Worm (Caenorhabditis elegans) whole organism, L4 larva: ENCODE measurements around the gene rnp-7.
A peak's percentile ranks its signal among the peaks of the same experiment; 100 is the strongest.

ENCODE experiments used
- F26F4.8 ChIP-seq: fragments of 200-800 bp; sonication (Bioruptor generic); conservative IDR thresholded peaks from 2 replicates; pipeline ENCODE4 v1.3.6; 2022; ENCODE audit warnings: missing genetic modification characterization, missing compliant biosample characterization
- F49E8.2 ChIP-seq: sonication (generic microtip); optimal IDR thresholded peaks from 2 replicates; lab custom pipeline; 2016; ENCODE audit warnings: missing compliant biosample characterization, mild to moderate bottlenecking, missing genetic modification characterization, borderline replicate concordance
- T20F7.1 ChIP-seq: fragments of 200-800 bp; sonication (Bioruptor generic); optimal IDR thresholded peaks from 2 replicates; lab custom pipeline; 2018; ENCODE audit warnings: mild to moderate bottlenecking, missing genetic modification characterization, missing compliant biosample characterization
- Y105C5A.15 ChIP-seq: fragments of 200-800 bp; sonication (Bioruptor generic); IDR thresholded peaks from 2 replicates; pipeline ENCODE4 v1.3.6; 2022; ENCODE audit warnings: missing genetic modification characterization, missing compliant biosample characterization
- Y48G9A.11 ChIP-seq: fragments of 200-800 bp; sonication (Bioruptor generic); IDR thresholded peaks from 2 replicates; pipeline ENCODE4 v1.3.6; 2022; ENCODE audit warnings: missing genetic modification reagents, missing genetic modification characterization, missing compliant biosample characterization
- Y75B8A.6 ChIP-seq: fragments of 200-800 bp; sonication (Bioruptor generic); IDR thresholded peaks from 2 replicates; pipeline ENCODE4 v1.3.6; 2022; ENCODE audit warnings: missing genetic modification reagents, missing genetic modification characterization, missing compliant biosample characterization
- ZK546.5 ChIP-seq, 2 experiments: sonication (generic microtip); optimal IDR thresholded peaks; 2 replicates each; lab custom pipeline; 2017; ENCODE audit warnings: missing biosample characterization in 2 of 2, missing genetic modification characterization in 2 of 2
- aha-1 ChIP-seq: fragments of 150-350 bp; peaks from one replicate; lab custom pipeline; 2014; ENCODE audit warnings: missing biosample characterization, missing genetic modification characterization
- aly-2 ChIP-seq: sonication (generic microtip); optimal IDR thresholded peaks from 2 replicates; lab custom pipeline; 2018; ENCODE audit warnings: missing biosample characterization, missing genetic modification characterization
- attf-4 ChIP-seq: sonication (generic microtip); optimal IDR thresholded peaks from 3 replicates; lab custom pipeline; 2017; ENCODE audit warnings: missing biosample characterization, missing genetic modification characterization
- ceh-20 ChIP-seq: fragments of 200-800 bp; sonication (Bioruptor generic); IDR thresholded peaks from 2 replicates; pipeline ENCODE4 v1.3.6; 2022; ENCODE audit warnings: missing genetic modification reagents, missing genetic modification characterization, missing compliant biosample characterization
- ceh-62 ChIP-seq: sonication (generic microtip); optimal IDR thresholded peaks from 2 replicates; lab custom pipeline; 2017; ENCODE audit warnings: missing biosample characterization, missing genetic modification characterization
- ceh-82 ChIP-seq: sonication (generic microtip); optimal IDR thresholded peaks from 2 replicates; lab custom pipeline; 2017; ENCODE audit warnings: missing biosample characterization, missing genetic modification characterization
- daf-19 ChIP-seq: fragments of 200-800 bp; sonication (Bioruptor generic); conservative IDR thresholded peaks from 2 replicates; pipeline ENCODE4 v1.3.6; 2022; ENCODE audit warnings: missing genetic modification characterization, missing compliant biosample characterization
- daf-8 ChIP-seq: fragments of 200-800 bp; sonication (Bioruptor generic); IDR thresholded peaks from 2 replicates; pipeline ENCODE4 v1.3.6; 2022; ENCODE audit warnings: missing genetic modification characterization, missing compliant biosample characterization
- dmd-8 ChIP-seq: fragments of 200-800 bp; sonication (Bioruptor generic); IDR thresholded peaks from 2 replicates; pipeline ENCODE4 v1.3.6; 2022; ENCODE audit warnings: missing genetic modification characterization, missing compliant biosample characterization
- dve-1 ChIP-seq: sonication (generic microtip); optimal IDR thresholded peaks from 2 replicates; lab custom pipeline; 2017; ENCODE audit warnings: antibody characterized with exemption, mild to moderate bottlenecking, missing genetic modification characterization, missing compliant biosample characterization; ENCODE audit not compliant: insufficient read depth
- egl-43 ChIP-seq: fragments of 200-800 bp; sonication (Bioruptor generic); IDR thresholded peaks from 2 replicates; pipeline ENCODE4 v1.3.6; 2022; ENCODE audit warnings: missing genetic modification reagents, missing genetic modification characterization, missing compliant biosample characterization
- fos-1 ChIP-seq: fragments of 150-350 bp; optimal IDR thresholded peaks from 2 replicates; lab custom pipeline; 2014; ENCODE audit warnings: missing biosample characterization, missing genetic modification characterization
- gei-8 ChIP-seq: fragments of 200-800 bp; sonication (Bioruptor generic); optimal IDR thresholded peaks from 2 replicates; lab custom pipeline; 2018; ENCODE audit warnings: mild to moderate bottlenecking, missing genetic modification characterization, missing compliant biosample characterization
- hif-1 ChIP-seq, 2 experiments: sonication (generic microtip); optimal IDR thresholded peaks; 2 replicates each; lab custom pipeline; 2016 to 2017; ENCODE audit warnings: missing compliant biosample characterization in 2 of 2, missing genetic modification characterization in 2 of 2, missing genetic modification reagents in 2 of 2, missing genotype in 2 of 2, mild to moderate bottlenecking in 1 of 2
- hlh-30 ChIP-seq: sonication (generic microtip); optimal IDR thresholded peaks from 2 replicates; lab custom pipeline; 2017; ENCODE audit warnings: antibody characterized with exemption, mild to moderate bottlenecking, missing genetic modification characterization, missing compliant biosample characterization; ENCODE audit not compliant: insufficient read depth
- jun-1 ChIP-seq: fragments of 150-350 bp; optimal IDR thresholded peaks from 2 replicates; lab custom pipeline; 2014; ENCODE audit warnings: missing biosample characterization, missing genetic modification reagents, missing genetic modification characterization
- lim-7 ChIP-seq: fragments of 200-800 bp; sonication (Bioruptor generic); IDR thresholded peaks from 2 replicates; pipeline ENCODE4 v1.3.6; 2022; ENCODE audit warnings: missing genetic modification characterization, missing compliant biosample characterization
- lin-13 ChIP-seq: fragments of 150-350 bp; optimal IDR thresholded peaks from 2 replicates; lab custom pipeline; 2014; ENCODE audit warnings: missing biosample characterization, missing genetic modification reagents, missing genetic modification characterization
- lin-15B ChIP-seq: fragments of 150-350 bp; sonication (generic microtip); optimal IDR thresholded peaks from 3 replicates; lab custom pipeline; 2014; ENCODE audit warnings: missing biosample characterization, missing genetic modification characterization
- lin-38 ChIP-seq: fragments of 200-800 bp; sonication (Bioruptor generic); IDR thresholded peaks from 2 replicates; pipeline ENCODE4 v1.3.6; 2022; ENCODE audit warnings: missing genetic modification reagents, missing genetic modification characterization, missing compliant biosample characterization
- lir-3 ChIP-seq: sonication (generic microtip); optimal IDR thresholded peaks from 2 replicates; lab custom pipeline; 2016; ENCODE audit warnings: mild to moderate bottlenecking, missing genetic modification characterization, missing compliant biosample characterization
- madf-5 ChIP-seq, 2 experiments: fragments of 200-800 bp; sonication (Bioruptor generic); IDR thresholded peaks; 2 replicates each; pipeline ENCODE4 v1.3.6; 2022; ENCODE audit warnings: missing compliant biosample characterization in 2 of 2, missing genetic modification characterization in 2 of 2
- madf-9 ChIP-seq: fragments of 200-800 bp; sonication (Bioruptor generic); conservative IDR thresholded peaks from 2 replicates; pipeline ENCODE4 v1.3.6; 2022; ENCODE audit warnings: missing genetic modification reagents, missing genetic modification characterization, missing compliant biosample characterization
- mes-2 ChIP-seq: sonication (generic microtip); optimal IDR thresholded peaks from 2 replicates; lab custom pipeline; 2016; ENCODE audit warnings: missing genotype, mild to moderate bottlenecking, missing genetic modification characterization, missing compliant biosample characterization; ENCODE audit not compliant: poor library complexity, severe bottlenecking
- mxl-2 ChIP-seq: fragments of 200-800 bp; sonication (Bioruptor generic); conservative IDR thresholded peaks from 2 replicates; pipeline ENCODE4 v1.3.6; 2022; ENCODE audit warnings: missing genetic modification reagents, missing genetic modification characterization, missing compliant biosample characterization
- nhr-25 ChIP-seq: sonication (generic microtip); optimal IDR thresholded peaks from 2 replicates; lab custom pipeline; 2017; ENCODE audit warnings: missing genetic modification characterization, mild to moderate bottlenecking, missing compliant biosample characterization, antibody characterized with exemption, moderate library complexity, borderline replicate concordance; ENCODE audit not compliant: insufficient read depth
- nhr-42 ChIP-seq: fragments of 200-800 bp; sonication (Bioruptor generic); IDR thresholded peaks from 2 replicates; pipeline ENCODE4 v1.3.6; 2022; ENCODE audit warnings: missing genetic modification characterization, missing compliant biosample characterization
- nhr-48 ChIP-seq: sonication (generic microtip); optimal IDR thresholded peaks from 2 replicates; lab custom pipeline; 2016; ENCODE audit warnings: mild to moderate bottlenecking, missing genetic modification characterization, missing compliant biosample characterization
- nhr-76 ChIP-seq: fragments of 150-350 bp; optimal IDR thresholded peaks from 2 replicates; lab custom pipeline; 2014; ENCODE audit warnings: missing biosample characterization, missing genetic modification characterization
- nhr-77 ChIP-seq: fragments of 150-350 bp; optimal IDR thresholded peaks from 2 replicates; lab custom pipeline; 2014; ENCODE audit warnings: missing biosample characterization, missing genetic modification characterization
- rbr-2 ChIP-seq: sonication (generic microtip); optimal IDR thresholded peaks from 2 replicates; lab custom pipeline; 2016; ENCODE audit warnings: missing genotype, missing genetic modification characterization, missing compliant biosample characterization
- saeg-2 ChIP-seq: fragments of 200-800 bp; sonication (Bioruptor generic); IDR thresholded peaks from 2 replicates; pipeline ENCODE4 v1.3.6; 2022; ENCODE audit warnings: missing genetic modification reagents, missing genetic modification characterization, missing compliant biosample characterization
- set-16 ChIP-seq: fragments of 200-800 bp; sonication (Bioruptor generic); IDR thresholded peaks from 2 replicates; pipeline ENCODE4 v1.3.6; 2022; ENCODE audit warnings: missing genetic modification reagents, missing genetic modification characterization, missing compliant biosample characterization
- snpc-1.2 ChIP-seq: fragments of 200-800 bp; sonication (Bioruptor generic); IDR thresholded peaks from 2 replicates; pipeline ENCODE4 v1.3.6; 2022; ENCODE audit warnings: missing genetic modification reagents, missing genetic modification characterization, missing compliant biosample characterization
- snpc-4 ChIP-seq: fragments of 150-350 bp; optimal IDR thresholded peaks from 2 replicates; lab custom pipeline; 2014; ENCODE audit warnings: missing biosample characterization, missing genetic modification characterization
- spr-3 ChIP-seq: fragments of 200-800 bp; sonication (Bioruptor generic); optimal IDR thresholded peaks from 2 replicates; lab custom pipeline; 2018; ENCODE audit warnings: mild to moderate bottlenecking, missing genetic modification characterization, missing compliant biosample characterization
- tag-97 ChIP-seq: fragments of 200-800 bp; sonication (Bioruptor generic); IDR thresholded peaks from 2 replicates; pipeline ENCODE4 v1.3.6; 2022; ENCODE audit warnings: missing genetic modification characterization, missing compliant biosample characterization
- unc-130 ChIP-seq: sonication (generic microtip); optimal IDR thresholded peaks from 2 replicates; lab custom pipeline; 2016; ENCODE audit warnings: missing genetic modification reagents, missing genetic modification characterization, missing compliant biosample characterization
- unc-62 ChIP-seq, 3 experiments: fragments of 150-350 bp in 1 of 3; sonication (generic microtip); optimal IDR thresholded peaks in 2 of 3; peaks in 1 of 3; 1 replicate in 1 of 3; 2 replicates in 2 of 3; lab custom pipeline; 2014 to 2017; ENCODE audit warnings: missing biosample characterization in 3 of 3, missing genetic modification characterization in 3 of 3, missing genetic modification reagents in 3 of 3, missing genotype in 1 of 3
- vab-7 ChIP-seq: fragments of 200-800 bp; sonication (Bioruptor generic); IDR thresholded peaks from 2 replicates; pipeline ENCODE4 v1.3.6; 2022; ENCODE audit warnings: missing genetic modification reagents, missing genetic modification characterization, missing compliant biosample characterization
- zfp-2 ChIP-seq: sonication (generic microtip); optimal IDR thresholded peaks from 2 replicates; lab custom pipeline; 2016; ENCODE audit warnings: mild to moderate bottlenecking, missing genetic modification characterization, missing compliant biosample characterization
- zfp-3 ChIP-seq: fragments of 200-800 bp; sonication (Bioruptor generic); conservative IDR thresholded peaks from 2 replicates; pipeline ENCODE4 v1.3.6; 2022; ENCODE audit warnings: missing genetic modification reagents, missing genetic modification characterization, missing compliant biosample characterization
- zip-11 ChIP-seq: fragments of 200-800 bp; sonication (Bioruptor generic); IDR thresholded peaks from 2 replicates; pipeline ENCODE4 v1.3.6; 2022; ENCODE audit warnings: missing genetic modification characterization, missing compliant biosample characterization
- ztf-11 ChIP-seq: fragments of 150-350 bp; optimal IDR thresholded peaks from 2 replicates; lab custom pipeline; 2014; ENCODE audit warnings: missing biosample characterization, missing genetic modification characterization

Gene rnp-7

DNA sequence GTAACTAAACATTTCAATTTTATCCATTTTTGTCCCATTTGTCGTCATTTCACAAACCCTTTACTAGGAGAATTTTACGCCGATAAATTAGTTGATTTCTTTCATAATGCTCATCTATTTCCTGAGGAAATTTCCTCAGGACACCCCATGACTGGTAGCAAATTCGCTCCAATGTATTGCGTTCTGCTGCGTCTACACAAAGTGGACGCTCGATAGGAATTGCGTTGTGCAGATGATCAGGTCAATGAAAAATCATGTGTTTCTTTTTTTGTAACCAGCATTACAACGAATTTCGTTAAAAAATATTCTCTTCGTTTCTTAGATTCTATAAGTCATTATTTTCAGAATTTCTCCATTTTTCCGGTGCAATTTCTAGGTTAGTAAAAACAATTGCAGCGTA, 20.9 kb upstream of the rnp-7 start, which contains the start of gene epg-4 (continued):
- TF ChIP-seq T20F7.1 = peak; percentile 61
- no peak for TF ChIP-seq unc-130 (GFP tag; lab: Kevin White, UChicago)
- TF ChIP-seq Y75B8A.6 (GFP tag; lab: Robert Waterston, UW) = no peak
- TF ChIP-seq ceh-62 (tag; lab: Kevin White, UChicago) = no peak
- no peak for TF ChIP-seq madf-9
- no peak for TF ChIP-seq nhr-25 (tag; lab: Kevin White, UChicago)
- no peak for TF ChIP-seq F49E8.2 (tag; lab: Kevin White, UChicago)
- no peak for TF ChIP-seq daf-19 (GFP tag; lab: Robert Waterston, UW)
- no peak for TF ChIP-seq daf-8 (GFP tag; lab: Robert Waterston, UW)
- TF ChIP-seq vab-7 (GFP tag; lab: Robert Waterston, UW) = no peak
- peak in 1 of 2 experiments; percentile 52 for TF ChIP-seq hif-1 (tag; optimal IDR thresholded peaks at IDR 0.05; lab: Kevin White, UChicago)
- peak; percentile 96 for TF ChIP-seq hlh-30 (tag; lab: Kevin White, UChicago)
- TF ChIP-seq aly-2 = no peak
- TF ChIP-seq zfp-2 (tag; lab: Kevin White, UChicago) = peak; percentile 33
- no peak for TF ChIP-seq set-16 (GFP tag; lab: Robert Waterston, UW)
- TF ChIP-seq nhr-76 (tag; lab: Kevin White, UChicago) = no peak
- TF ChIP-seq dve-1 = peak; percentile 33
- no peak for TF ChIP-seq ceh-20 (GFP tag; lab: Robert Waterston, UW)
- TF ChIP-seq zip-11 = no peak
- no peak for TF ChIP-seq lin-15B (tag; lab: Kevin White, UChicago)
- no peak for TF ChIP-seq mxl-2 (GFP tag; lab: Robert Waterston, UW)
- peak; percentile 80 for TF ChIP-seq nhr-77 (tag; lab: Kevin White, UChicago)
- no peak for TF ChIP-seq rbr-2
- no peak for TF ChIP-seq jun-1
- TF ChIP-seq madf-5 (GFP tag; IDR thresholded peaks at IDR 0.05; lab: Robert Waterston, UW) = no peak
- peak; percentile 33 for TF ChIP-seq lin-13 (GFP tag; lab: Kevin White, UChicago)
- TF ChIP-seq lin-38 (GFP tag; lab: Robert Waterston, UW) = peak; percentile 75
- TF ChIP-seq Y105C5A.15 (GFP tag; lab: Robert Waterston, UW) = no peak
- TF ChIP-seq nhr-48 (tag; lab: Kevin White, UChicago) = no peak
- no peak for TF ChIP-seq F26F4.8 (GFP tag; lab: Robert Waterston, UW)
- TF ChIP-seq unc-62 (GFP tag; optimal IDR thresholded peaks at IDR 0.05 in 1 of 2; lab: Kevin White, UChicago) = no peak
- no peak for TF ChIP-seq unc-62 (tag; optimal IDR thresholded peaks at IDR 0.05; lab: Kevin White, UChicago)
- no peak for TF ChIP-seq Y48G9A.11 (GFP tag; lab: Robert Waterston, UW)
- TF ChIP-seq attf-4 (tag; lab: Kevin White, UChicago) = no peak
- no peak for TF ChIP-seq nhr-42 (GFP tag; lab: Robert Waterston, UW)
- TF ChIP-seq gei-8 = no peak
- TF ChIP-seq ztf-11 (tag; lab: Kevin White, UChicago) = no peak
- TF ChIP-seq zfp-3 = 0 out of 2 replicates have a peak, but pooled peaks have one; percentile 47
- TF ChIP-seq dmd-8 (GFP tag; lab: Robert Waterston, UW) = no peak
- no peak for TF ChIP-seq ZK546.5 (tag; optimal IDR thresholded peaks at IDR 0.05; lab: Kevin White, UChicago)
- TF ChIP-seq egl-43 (GFP tag; lab: Robert Waterston, UW) = no peak
- TF ChIP-seq aha-1 (tag; lab: Kevin White, UChicago) = no peak
- TF ChIP-seq tag-97 = no peak
- TF ChIP-seq saeg-2 (GFP tag; lab: Robert Waterston, UW) = no peak
- no peak for TF ChIP-seq snpc-4 (tag; lab: Kevin White, UChicago)
- TF ChIP-seq snpc-1.2 (GFP tag; lab: Robert Waterston, UW) = no peak
- no peak for TF ChIP-seq ceh-82 (tag; lab: Kevin White, UChicago)
- TF ChIP-seq lir-3 (tag; lab: Kevin White, UChicago) = no peak
- TF ChIP-seq lim-7 = 0 out of 2 replicates have a peak, but pooled peaks have one; percentile 3
- peak; percentile 66 for TF ChIP-seq mes-2 (tag; lab: Kevin White, UChicago)
- TF ChIP-seq spr-3 = no peak
- TF ChIP-seq fos-1 (tag; lab: Kevin White, UChicago) = no peak
